Worm (Caenorhabditis elegans): ENCODE measurements around the gene cyp-13A3.

- TF ChIP-seq fkh-10 (GFP tag; optimal IDR thresholded peaks at IDR 0.05): no peak
- no peak for TF ChIP-seq mec-3 (tag; optimal IDR thresholded peaks at IDR 0.05; ENCODE audit: borderline replicate concordance)
- no peak for TF ChIP-seq hlh-8 (tag; optimal IDR thresholded peaks at IDR 0.05)
- TF ChIP-seq nhr-232 (tag; optimal IDR thresholded peaks at IDR 0.05): no peak
- no peak for TF ChIP-seq pros-1 (tag; optimal IDR thresholded peaks at IDR 0.05)
- no peak for TF ChIP-seq ceh-9 (tag; optimal IDR thresholded peaks at IDR 0.05)
- TF ChIP-seq ama-1 (optimal IDR thresholded peaks at IDR 0.05): no peak
- no peak for TF ChIP-seq T23F11.4 (GFP tag; optimal IDR thresholded peaks at IDR 0.05)
- no peak for TF ChIP-seq nhr-11 (tag; optimal IDR thresholded peaks at IDR 0.05)
These were observed 37.9 kb upstream of the cyp-13A3 start, which contains the start of gene ZK938.12 for ce11 chrII:9831033-9831432.
